Worm (Caenorhabditis elegans) whole organism, dauer: ENCODE results near the gene Y32F6A.4.

Source experiments
- unc-62 ChIP-seq: sonication (generic microtip); optimal IDR thresholded peaks from 2 replicates; lab custom pipeline; 2017; ENCODE audit warnings: missing biosample characterization, missing genetic modification reagents, missing genetic modification characterization

The Y32F6A.4 gene

DNA sequence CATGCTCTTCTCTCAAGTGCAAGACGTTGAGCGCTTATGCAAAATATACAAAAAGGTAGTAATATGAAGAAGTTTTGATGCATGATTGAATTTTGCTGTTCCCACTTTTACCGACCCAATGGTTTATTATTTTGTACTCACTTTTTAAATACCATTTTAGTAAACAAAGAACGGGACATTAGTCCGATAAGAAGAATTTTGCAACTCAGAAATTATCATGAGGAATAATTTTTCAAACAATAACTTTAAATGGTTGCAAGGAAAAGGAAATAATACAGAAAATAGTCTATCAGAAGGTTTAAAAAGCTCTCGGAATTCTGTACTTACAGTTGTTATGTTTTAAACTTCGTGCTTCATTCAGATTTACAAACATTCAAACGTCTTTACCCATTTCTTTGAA lies 19.3 kb downstream of the Y32F6A.4 start, which contains the start of gene F15H10.9:
Gene F15H10.9, minus strand, starts transcription at position 101 of the 400 bp plus-strand sequence.
- no peak for TF ChIP-seq unc-62

ce11 chrV:10410030-10410713 lies 23.7 kb downstream of the Y32F6A.4 start, which contains the start of gene F15H10.12:
Gene F15H10.12, minus strand, starts transcription at chrV:10410080.
- TF ChIP-seq unc-62: no peak

DNA sequence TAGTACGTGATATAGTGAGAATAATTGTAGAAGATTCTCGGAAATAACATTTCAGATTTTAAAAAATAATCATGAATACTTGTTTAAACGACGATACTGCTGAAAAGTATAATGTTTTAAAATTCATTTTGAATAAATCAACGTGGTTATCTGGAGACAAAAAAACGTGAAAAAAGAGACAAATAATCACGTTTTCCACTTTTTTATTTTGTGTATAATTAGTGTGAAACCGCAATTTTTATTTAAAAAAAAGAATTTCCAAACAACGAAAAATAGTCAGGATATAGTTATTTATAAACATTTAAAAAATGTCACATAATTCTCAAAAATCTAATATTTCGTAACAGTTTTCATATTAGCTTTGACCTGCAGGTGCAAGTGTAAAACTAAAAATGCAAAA lies 27.6 kb downstream of the Y32F6A.4 start, which contains the start of gene F15H10.7:
Gene F15H10.7, minus strand, starts transcription at position 101 of the 400 bp plus-strand sequence.
- TF ChIP-seq unc-62: no peak

- no peak for TF ChIP-seq unc-62
Measured at ce11 chrV:10404701-10405100, 29.2 kb downstream of the Y32F6A.4 start.

DNA sequence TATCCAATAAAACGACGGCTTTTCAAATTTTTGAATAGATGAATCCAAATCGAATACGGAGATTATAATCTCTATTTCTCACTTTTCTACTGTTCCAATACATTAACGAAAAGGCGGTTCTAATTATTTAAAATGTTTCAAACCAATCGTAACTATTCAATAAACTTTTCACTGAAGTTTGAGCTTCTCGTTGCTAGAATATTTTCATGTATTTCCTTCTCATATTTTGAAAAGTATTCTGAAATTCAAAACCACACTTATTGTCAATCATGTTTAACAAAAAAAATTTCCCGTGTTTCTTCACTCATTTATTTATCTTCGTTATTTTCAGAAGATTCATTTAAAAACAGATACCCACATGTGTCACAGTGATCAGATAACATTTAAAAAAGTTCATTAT lies 31.1 kb downstream of the Y32F6A.4 start, which contains the start of gene F15H10.8:
Gene F15H10.8, minus strand, starts transcription at position 101 of the 400 bp plus-strand sequence.
- TF ChIP-seq unc-62: no peak

DNA sequence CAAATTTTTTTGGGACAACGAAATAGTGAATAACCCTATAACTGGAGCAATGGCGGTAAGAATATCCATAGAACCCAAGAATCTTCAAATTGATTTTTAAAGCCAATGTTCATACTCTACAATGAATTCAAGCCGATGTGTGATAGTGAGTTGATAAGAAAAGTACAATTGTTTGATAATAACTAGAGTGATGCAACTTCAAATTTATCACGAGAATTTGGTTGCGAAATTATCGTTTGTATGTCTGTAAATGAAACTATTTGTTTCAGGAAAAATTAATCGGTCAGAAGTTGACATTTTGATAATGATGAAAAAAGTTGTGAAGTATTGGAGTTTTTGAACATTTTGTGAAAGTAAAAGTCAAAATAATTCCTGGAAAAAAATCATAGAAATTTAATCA lies 34.6 kb downstream of the Y32F6A.4 start:
- no peak for TF ChIP-seq unc-62

DNA sequence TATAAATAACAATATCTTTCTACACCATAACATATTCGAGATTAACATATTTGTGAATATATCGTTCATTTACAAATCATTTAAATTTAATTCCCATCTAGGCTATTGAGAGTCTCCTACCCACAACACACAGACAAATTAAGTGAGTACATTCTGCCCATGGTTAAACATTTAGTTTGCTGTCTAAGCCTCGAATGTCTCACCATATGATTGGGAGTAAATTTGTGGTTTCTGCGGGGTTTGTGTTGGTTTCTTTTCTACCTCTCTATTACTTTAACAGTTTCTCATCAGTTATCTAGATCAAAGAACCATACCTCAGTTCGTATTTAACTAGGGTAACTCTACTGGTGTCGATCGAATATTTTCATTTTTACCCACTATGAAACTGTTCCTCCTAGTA lies 35.4 kb downstream of the Y32F6A.4 start, which contains the start of gene ugt-2:
Gene ugt-2, plus strand, starts transcription at position 371 of the 400 bp plus-strand sequence.
- no peak for TF ChIP-seq unc-62

- no peak for TF ChIP-seq unc-62
Measured at ce11 chrV:10395173-10395766, 38.6 kb downstream of the Y32F6A.4 start, which contains the start of the genes col-151 and ugt-1. Gene col-151, minus strand, starts transcription at chrV:10395223. Gene ugt-1, plus strand, starts transcription at chrV:10395663.

- no peak for TF ChIP-seq unc-62
Measured at ce11 chrV:10393708-10394107, 40.2 kb downstream of the Y32F6A.4 start.

DNA sequence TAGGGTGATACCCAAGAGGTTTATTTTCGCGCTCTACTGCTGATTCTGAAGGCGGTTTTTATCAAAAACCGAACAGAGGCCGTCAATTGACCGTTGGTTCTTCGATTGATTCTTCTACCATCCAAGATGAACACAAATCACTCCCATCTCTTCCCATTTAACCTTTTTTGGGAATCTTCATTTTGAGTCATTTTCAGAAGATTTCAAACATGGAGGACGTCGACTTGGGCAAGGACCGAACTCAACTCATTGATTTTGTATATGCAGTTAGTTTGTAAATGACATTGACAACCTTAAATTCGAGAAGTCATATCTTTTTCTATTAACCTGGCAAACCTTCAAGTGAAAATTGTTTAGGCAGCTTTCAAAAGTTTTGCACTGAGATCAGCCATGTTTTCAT lies 45.5 kb downstream of the Y32F6A.4 start, which contains the start of gene AC3.5:
Gene AC3.5, plus strand, starts transcription at position 210 of the 400 bp plus-strand sequence.
- TF ChIP-seq unc-62: no peak

- no peak for TF ChIP-seq unc-62
Measured at ce11 chrV:10387412-10387811, 46.5 kb downstream of the Y32F6A.4 start.

DNA sequence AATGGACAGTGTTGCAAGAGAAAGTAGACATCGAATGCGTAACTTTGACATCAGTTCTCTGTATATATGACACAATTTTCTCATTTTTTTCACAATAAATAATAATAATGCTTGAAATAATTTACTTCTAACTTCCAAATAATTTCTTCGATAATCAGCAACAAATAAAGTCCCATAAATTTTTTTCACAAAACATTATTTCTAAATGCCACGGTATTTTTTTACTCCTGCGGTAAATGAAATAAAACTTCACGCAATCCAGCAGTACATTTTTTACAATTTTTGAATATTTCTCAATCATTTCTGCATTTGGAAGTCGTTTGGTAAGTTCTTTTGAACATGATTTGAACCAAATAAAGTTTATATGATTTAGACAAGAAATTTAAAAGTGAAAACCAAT lies 49.9 kb downstream of the Y32F6A.4 start, which contains the start of gene spe-10:
Gene spe-10, plus strand, starts transcription at position 301 of the 400 bp plus-strand sequence.
- no peak for TF ChIP-seq unc-62

- no peak for TF ChIP-seq unc-62
Measured at ce11 chrV:10382142-10382541, 51.7 kb downstream of the Y32F6A.4 start, which contains the start of gene pqn-2. Gene pqn-2, plus strand, starts transcription at chrV:10382442.

DNA sequence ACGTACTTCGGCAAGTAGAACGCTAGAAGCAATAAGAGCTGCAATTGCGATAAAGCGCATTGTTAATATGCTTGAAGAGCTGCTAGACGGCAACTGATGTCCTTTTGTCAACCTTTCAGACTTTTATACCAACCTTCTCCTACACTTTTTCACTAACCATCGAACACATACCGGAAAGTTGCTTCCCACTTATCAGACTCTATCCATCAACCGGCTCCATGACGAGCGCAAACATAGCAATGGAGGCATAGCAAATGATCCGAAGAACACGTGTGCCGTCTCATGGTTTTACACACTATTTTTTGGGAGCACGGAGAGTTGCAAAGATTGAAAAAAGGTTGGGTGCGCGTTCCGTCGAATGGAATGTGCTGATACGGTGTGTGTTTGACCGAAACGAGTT lies 52.1 kb downstream of the Y32F6A.4 start, which contains the start of gene abu-1:
Gene abu-1, minus strand, starts transcription at position 101 of the 400 bp plus-strand sequence.
- TF ChIP-seq unc-62: no peak

ce11 chrV:10379761-10380160 lies 54.1 kb downstream of the Y32F6A.4 start:
- no peak for TF ChIP-seq unc-62

DNA sequence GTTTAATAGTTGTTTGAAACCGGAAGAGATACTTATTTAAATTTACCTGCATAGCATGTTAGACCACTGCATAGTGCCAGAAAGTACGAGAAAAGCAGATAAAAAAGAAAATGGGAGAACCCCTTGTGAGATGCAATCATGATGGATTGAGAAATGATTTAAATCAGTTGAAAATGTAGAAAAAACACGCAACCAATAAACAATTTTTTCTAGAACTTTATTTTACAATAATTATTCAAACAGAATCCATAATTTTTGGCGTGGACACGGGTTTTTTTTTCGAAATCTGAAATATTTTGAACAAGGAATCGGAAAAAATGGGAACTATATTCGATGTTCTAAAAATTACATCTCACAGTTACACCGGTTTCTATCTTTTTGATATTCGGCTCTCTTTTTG lies 54.6 kb downstream of the Y32F6A.4 start, which contains the start of gene AC3.12:
Gene AC3.12, minus strand, starts transcription at position 101 of the 400 bp plus-strand sequence.
- no peak for TF ChIP-seq unc-62
